Fruit fly (Drosophila melanogaster): ENCODE data around the gene Ets97D.

dm6 chr3R:26923830-26924333, 11.2 kb upstream of the Ets97D start:
- TF ChIP-seq CTCF (optimal IDR thresholded peaks at IDR 0.05) (no peak), CG8478 (optimal IDR thresholded peaks at IDR 0.05) (no peak)
